Fruit fly (Drosophila melanogaster) whole organism, embryonic: ENCODE data around the gene CG8671.
A peak's percentile ranks its signal among the peaks of the same experiment; 100 is the strongest.

Source experiments
- Abd-B ChIP-seq: fragments of 200-800 bp; sonication (Bioruptor generic); optimal IDR thresholded peaks from 2 replicates; lab custom pipeline; 2018; ENCODE audit warnings: missing biosample characterization, mild to moderate bottlenecking, missing genetic modification characterization, moderate library complexity
- BtbVII ChIP-seq: fragments of 200-800 bp; sonication (Bioruptor generic); optimal IDR thresholded peaks from 3 replicates; lab custom pipeline; 2017; ENCODE audit warnings: missing biosample characterization, mild to moderate bottlenecking, missing genetic modification characterization
- Bteb2 ChIP-seq: fragments of 200-800 bp; sonication (Bioruptor generic); optimal IDR thresholded peaks from 2 replicates; lab custom pipeline; 2016; ENCODE audit warnings: missing biosample characterization, missing genetic modification characterization
- CG12299 ChIP-seq: fragments of 200-800 bp; sonication (Bioruptor generic); optimal IDR thresholded peaks from 2 replicates; lab custom pipeline; 2018; ENCODE audit warnings: missing biosample characterization, mild to moderate bottlenecking, missing genetic modification characterization
- CG12769 ChIP-seq: fragments of 200-800 bp; sonication (Bioruptor generic); optimal IDR thresholded peaks from 2 replicates; lab custom pipeline; 2019; ENCODE audit warnings: missing biosample characterization, mild to moderate bottlenecking, missing genetic modification characterization, moderate library complexity
- CG12942 ChIP-seq: fragments of 200-800 bp; sonication (Bioruptor generic); optimal IDR thresholded peaks from 3 replicates; lab custom pipeline; 2016; ENCODE audit warnings: missing biosample characterization, missing genetic modification characterization
- CG15269 ChIP-seq: fragments of 200-800 bp; sonication (Bioruptor generic); optimal IDR thresholded peaks from 2 replicates; lab custom pipeline; 2018; ENCODE audit warnings: missing biosample characterization, mild to moderate bottlenecking, missing genetic modification characterization, moderate library complexity
- CG16779 ChIP-seq: fragments of 200-800 bp; sonication (Bioruptor generic); IDR thresholded peaks from 2 replicates; pipeline ENCODE4 v1.3.6; 2022; ENCODE audit warnings: missing biosample characterization, missing genetic modification characterization
- CG17359 ChIP-seq: fragments of 200-800 bp; sonication (Bioruptor generic); optimal IDR thresholded peaks from 3 replicates; lab custom pipeline; 2018; ENCODE audit warnings: missing biosample characterization, mild to moderate bottlenecking, missing genetic modification characterization, moderate library complexity
- CG17612 ChIP-seq: fragments of 200-800 bp; sonication (Bioruptor generic); IDR thresholded peaks from 2 replicates; pipeline ENCODE4 v1.3.6; 2022; ENCODE audit warnings: missing biosample characterization, missing genetic modification characterization
- CG18619 ChIP-seq: fragments of 200-800 bp; sonication (Bioruptor generic); optimal IDR thresholded peaks from 3 replicates; lab custom pipeline; 2017; ENCODE audit warnings: missing biosample characterization, mild to moderate bottlenecking, missing genetic modification characterization
- CG2120 ChIP-seq: fragments of 200-800 bp; sonication (Bioruptor generic); optimal IDR thresholded peaks from 3 replicates; lab custom pipeline; 2016; ENCODE audit warnings: missing biosample characterization, missing genetic modification characterization
- CG30020 ChIP-seq: fragments of 200-800 bp; optimal IDR thresholded peaks from 2 replicates; lab custom pipeline; 2019; ENCODE audit warnings: missing biosample characterization, mild to moderate bottlenecking, missing genetic modification characterization, moderate library complexity
- CG3163 ChIP-seq: fragments of 200-800 bp; sonication (Bioruptor generic); optimal IDR thresholded peaks from 3 replicates; lab custom pipeline; 2016; ENCODE audit warnings: missing biosample characterization, missing genetic modification characterization
- CG3838 ChIP-seq: fragments of 200-800 bp; sonication (Bioruptor generic); optimal IDR thresholded peaks from 3 replicates; lab custom pipeline; 2016; ENCODE audit warnings: missing biosample characterization, missing genetic modification characterization
- CG5953 ChIP-seq: fragments of 200-800 bp; sonication (Bioruptor generic); IDR thresholded peaks from 2 replicates; pipeline ENCODE4 v1.3.6; 2022; ENCODE audit warnings: missing biosample characterization, missing genetic modification characterization
- CG7839 ChIP-seq: fragments of 200-800 bp; sonication (Bioruptor generic); optimal IDR thresholded peaks from 3 replicates; lab custom pipeline; 2018; ENCODE audit warnings: missing biosample characterization, mild to moderate bottlenecking, missing genetic modification characterization, moderate library complexity
- CG8924 ChIP-seq: fragments of 200-800 bp; optimal IDR thresholded peaks from 3 replicates; lab custom pipeline; 2019; ENCODE audit warnings: missing biosample characterization, mild to moderate bottlenecking, missing genetic modification characterization, moderate library complexity
- CG8944 ChIP-seq: fragments of 200-800 bp; sonication (Bioruptor generic); optimal IDR thresholded peaks from 3 replicates; lab custom pipeline; 2016; ENCODE audit warnings: missing biosample characterization, missing genetic modification characterization
- Camta ChIP-seq: fragments of 200-800 bp; sonication (Bioruptor generic); optimal IDR thresholded peaks from 2 replicates; lab custom pipeline; 2016; ENCODE audit warnings: missing biosample characterization, missing genetic modification characterization
- HLH3B ChIP-seq: fragments of 200-800 bp; sonication (Bioruptor generic); IDR thresholded peaks from 2 replicates; pipeline ENCODE4 v1.3.6; 2022; ENCODE audit warnings: missing biosample characterization, missing genetic modification characterization
- Hand ChIP-seq: fragments of 200-800 bp; sonication (Bioruptor generic); optimal IDR thresholded peaks from 2 replicates; lab custom pipeline; 2017; ENCODE audit warnings: mild to moderate bottlenecking, missing biosample characterization, missing genetic modification reagents, missing genetic modification characterization
- MESR4 ChIP-seq: fragments of 200-800 bp; sonication (Bioruptor generic); optimal IDR thresholded peaks from 2 replicates; lab custom pipeline; 2018; ENCODE audit warnings: missing biosample characterization, mild to moderate bottlenecking, missing genetic modification characterization, moderate library complexity
- MTF-1 ChIP-seq: fragments of 200-800 bp; sonication (Bioruptor generic); optimal IDR thresholded peaks from 2 replicates; lab custom pipeline; 2018; ENCODE audit warnings: missing biosample characterization, mild to moderate bottlenecking, missing genetic modification characterization, borderline replicate concordance
- Mad ChIP-seq: fragments of 200-800 bp; sonication (Bioruptor generic); optimal IDR thresholded peaks from 2 replicates; lab custom pipeline; 2016; ENCODE audit warnings: missing biosample characterization, missing genetic modification characterization
- Max ChIP-seq: fragments of 200-800 bp; sonication (Bioruptor generic); optimal IDR thresholded peaks from 2 replicates; lab custom pipeline; 2016; ENCODE audit warnings: missing biosample characterization, mild to moderate bottlenecking, missing genetic modification characterization
- Rfx ChIP-seq: fragments of 200-800 bp; sonication (Bioruptor generic); IDR thresholded peaks from 2 replicates; pipeline ENCODE4 v1.3.6; 2022; ENCODE audit warnings: missing biosample characterization, missing genetic modification characterization
- Sox100B ChIP-seq: fragments of 200-800 bp; sonication (Bioruptor generic); optimal IDR thresholded peaks from 3 replicates; lab custom pipeline; 2018; ENCODE audit warnings: missing biosample characterization, mild to moderate bottlenecking, missing genetic modification characterization
- Trl ChIP-seq, 3 experiments: fragments of >200 bp in 2 of 3; fragments of 200-800 bp in 1 of 3; sonication (Bioruptor generic) in 1 of 3; optimal IDR thresholded peaks; 2 replicates in 1 of 3; 3 replicates in 2 of 3; lab custom pipeline; 2016 to 2017; ENCODE audit warnings: missing biosample characterization in 1 of 3, missing genetic modification characterization in 1 of 3
- YL-1 ChIP-seq: fragments of 200-800 bp; sonication (Bioruptor generic); optimal IDR thresholded peaks from 3 replicates; lab custom pipeline; 2017; ENCODE audit warnings: missing biosample characterization, mild to moderate bottlenecking, missing genetic modification characterization
- bigmax ChIP-seq: fragments of 200-800 bp; sonication (Bioruptor generic); optimal IDR thresholded peaks from 2 replicates; lab custom pipeline; 2018; ENCODE audit warnings: missing biosample characterization, mild to moderate bottlenecking, missing genetic modification characterization
- cwo ChIP-seq: fragments of 200-800 bp; sonication (Bioruptor generic); optimal IDR thresholded peaks from 3 replicates; lab custom pipeline; 2017; ENCODE audit warnings: missing biosample characterization, missing genetic modification characterization, mild to moderate bottlenecking, moderate library complexity, missing genetic modification reagents
- dmrt11E ChIP-seq: fragments of 200-800 bp; sonication (Bioruptor generic); optimal IDR thresholded peaks from 3 replicates; lab custom pipeline; 2018; ENCODE audit warnings: missing biosample characterization, mild to moderate bottlenecking, missing genetic modification characterization, moderate library complexity
- gsb-n ChIP-seq: fragments of 200-800 bp; sonication (Bioruptor generic); optimal IDR thresholded peaks from 3 replicates; lab custom pipeline; 2018; ENCODE audit warnings: missing biosample characterization, mild to moderate bottlenecking, missing genetic modification characterization
- inv ChIP-seq: fragments of 200-800 bp; sonication (Bioruptor generic); IDR thresholded peaks from 2 replicates; pipeline ENCODE4 v1.3.6; 2022; ENCODE audit warnings: missing biosample characterization, missing genetic modification characterization; ENCODE audit not compliant: partially characterized antibody
- jumu ChIP-seq: fragments of 200-800 bp; sonication (Bioruptor generic); optimal IDR thresholded peaks from 3 replicates; lab custom pipeline; 2016; ENCODE audit warnings: missing biosample characterization, missing genetic modification characterization
- kni ChIP-seq: fragments of 200-800 bp; sonication (Bioruptor generic); optimal IDR thresholded peaks from 3 replicates; lab custom pipeline; 2017; ENCODE audit warnings: mild to moderate bottlenecking, missing biosample characterization, missing genetic modification reagents, missing genetic modification characterization
- maf-S ChIP-seq: fragments of 200-800 bp; sonication (Bioruptor generic); optimal IDR thresholded peaks from 2 replicates; lab custom pipeline; 2016; ENCODE audit warnings: missing biosample characterization, missing genetic modification characterization
- pho ChIP-seq: fragments of 200-800 bp; sonication (Bioruptor generic); optimal IDR thresholded peaks from 2 replicates; lab custom pipeline; 2016; ENCODE audit warnings: missing biosample characterization, missing genetic modification characterization
- prd ChIP-seq, 3 experiments: fragments of >200 bp in 2 of 3; fragments of 200-800 bp in 1 of 3; sonication (Bioruptor generic) in 1 of 3; optimal IDR thresholded peaks in 2 of 3; IDR thresholded peaks in 1 of 3; 2 replicates in 2 of 3; 3 replicates in 1 of 3; pipeline versions ENCODE4 v1.3.6 to Lab custom; 2017 to 2022; ENCODE audit warnings: missing biosample characterization in 1 of 3, missing genetic modification characterization in 1 of 3
- pros ChIP-seq: fragments of 200-800 bp; sonication (Bioruptor generic); optimal IDR thresholded peaks from 3 replicates; lab custom pipeline; 2019; ENCODE audit warnings: missing biosample characterization, mild to moderate bottlenecking, missing genetic modification characterization, moderate library complexity
- pum ChIP-seq: fragments of 200-800 bp; sonication (Bioruptor generic); optimal IDR thresholded peaks from 2 replicates; lab custom pipeline; 2016; ENCODE audit warnings: missing biosample characterization, missing genetic modification characterization
- repo ChIP-seq: fragments of 200-800 bp; sonication (Bioruptor generic); optimal IDR thresholded peaks from 2 replicates; lab custom pipeline; 2016; ENCODE audit warnings: missing biosample characterization, missing genetic modification characterization
- ro ChIP-seq: fragments of 200-800 bp; sonication (Bioruptor generic); IDR thresholded peaks from 2 replicates; pipeline ENCODE4 v1.3.6; 2022; ENCODE audit warnings: missing biosample characterization, missing genetic modification characterization
- scrt ChIP-seq: fragments of 200-800 bp; sonication (Bioruptor generic); optimal IDR thresholded peaks from 2 replicates; lab custom pipeline; 2018; ENCODE audit warnings: missing biosample characterization, mild to moderate bottlenecking, missing genetic modification characterization, moderate library complexity
- tgo ChIP-seq: fragments of 200-800 bp; sonication (Bioruptor generic); IDR thresholded peaks from 3 replicates; pipeline ENCODE4 v1.3.6; 2022; ENCODE audit warnings: missing biosample characterization, missing genetic modification characterization
- tll ChIP-seq, 2 experiments: fragments of 200-800 bp in 1 of 2; fragments of >200 bp in 1 of 2; sonication (Bioruptor generic) in 1 of 2; optimal IDR thresholded peaks; 2 replicates each; lab custom pipeline; 2017 to 2019; ENCODE audit warnings: missing biosample characterization in 2 of 2, missing genetic modification characterization in 2 of 2, mild to moderate bottlenecking in 1 of 2, moderate library complexity in 1 of 2
- vfl ChIP-seq: fragments of 200-800 bp; sonication (Bioruptor generic); optimal IDR thresholded peaks from 2 replicates; lab custom pipeline; 2016; ENCODE audit warnings: missing biosample characterization, missing genetic modification characterization

CG8671 gene

DNA sequence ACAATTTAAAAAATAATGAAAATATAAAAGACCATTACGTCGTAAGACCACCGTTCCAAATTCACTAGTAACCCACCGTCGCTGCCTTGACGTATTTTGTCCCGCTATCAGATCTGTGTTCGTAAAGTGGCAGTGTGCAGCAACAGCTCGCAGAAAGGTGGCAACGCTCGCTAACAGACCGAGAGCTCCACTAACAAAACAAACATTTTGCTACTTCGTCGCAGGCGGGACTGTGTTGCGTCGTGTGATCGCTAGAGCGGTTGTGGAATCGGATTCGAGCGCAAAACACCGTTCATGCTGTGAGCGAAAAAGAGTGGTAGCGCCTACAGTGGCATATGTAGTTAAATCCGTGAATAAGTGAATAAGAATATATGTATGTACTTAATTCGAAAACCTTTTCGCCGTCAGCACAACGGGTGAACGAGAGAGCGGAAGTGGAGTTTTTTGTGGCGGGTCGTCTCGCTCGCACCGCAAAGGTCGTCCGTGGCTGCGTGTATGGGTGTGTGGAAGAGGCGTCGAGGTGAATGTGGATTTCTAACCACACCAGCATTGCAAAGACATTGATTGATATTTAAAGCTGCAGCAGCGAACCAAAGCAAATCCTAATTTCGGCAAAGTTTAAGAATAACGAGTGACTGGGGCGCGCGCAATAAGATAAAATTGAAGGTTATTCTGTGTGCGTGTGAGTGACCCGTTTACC is 25.6 kb upstream of the CG8671 start, which contains the start of gene Hr39 (continued):
- TF ChIP-seq bigmax (GFP tag; lab: Kevin White, UChicago) = peak; percentile 73
- TF ChIP-seq CG17612 (GFP tag; lab: Robert Waterston, UW) = no peak
- no peak for TF ChIP-seq CG16779 (GFP tag; lab: Robert Waterston, UW)
- TF ChIP-seq Camta (GFP tag; lab: Kevin White, UChicago) = peak; percentile 17
- TF ChIP-seq CG8944 = no peak
- peak; percentile 58 for TF ChIP-seq CG8924
- peak; percentile 48 for TF ChIP-seq CG18619 (GFP tag; lab: Kevin White, UChicago)
- TF ChIP-seq pros (GFP tag; lab: Kevin White, UChicago) = no peak
- TF ChIP-seq Trl (optimal IDR thresholded peaks at IDR 0.05; lab: Kevin White, UChicago) = no peak
- no peak for TF ChIP-seq Trl (GFP tag; optimal IDR thresholded peaks at IDR 0.05; lab: Kevin White, UChicago)
- peak; percentile 40 for TF ChIP-seq cwo (GFP tag; lab: Kevin White, UChicago)
- peak; percentile 54 for TF ChIP-seq scrt (GFP tag; lab: Kevin White, UChicago)
- TF ChIP-seq CG30020 (tag; lab: Kevin White, UChicago) = peak; percentile 99
- TF ChIP-seq CG3838 = peak; percentile 97
- TF ChIP-seq HLH3B = no peak
- TF ChIP-seq inv (GFP tag; lab: Robert Waterston, UW) = no peak
- peak; percentile 28 for TF ChIP-seq CG15269 (tag; lab: Kevin White, UChicago)
- peak; percentile 0 for TF ChIP-seq maf-S
- peak; percentile 2 for TF ChIP-seq pum (GFP tag; lab: Kevin White, UChicago)
- no peak for TF ChIP-seq Hand
- no peak for TF ChIP-seq Rfx (GFP tag; lab: Robert Waterston, UW)
- TF ChIP-seq vfl (GFP tag; lab: Kevin White, UChicago) = peak; percentile 21
- no peak for TF ChIP-seq prd (optimal IDR thresholded peaks at IDR 0.05; lab: Kevin White, UChicago)
- TF ChIP-seq prd (GFP tag; IDR thresholded peaks at IDR 0.05; lab: Robert Waterston, UW) = no peak
- no peak for TF ChIP-seq CG17359 (tag; lab: Kevin White, UChicago)
- peak; percentile 3 for TF ChIP-seq Sox100B (GFP tag; lab: Kevin White, UChicago)
- peak; percentile 52 for TF ChIP-seq MTF-1 (GFP tag; lab: Kevin White, UChicago)
- TF ChIP-seq CG5953 = no peak
- TF ChIP-seq Bteb2 = peak; percentile 13
- TF ChIP-seq repo (GFP tag; lab: Kevin White, UChicago) = no peak
- TF ChIP-seq CG2120 (GFP tag; lab: Kevin White, UChicago) = peak; percentile 14
- peak; percentile 16 for TF ChIP-seq pho (GFP tag; lab: Kevin White, UChicago)
- peak; percentile 17 for TF ChIP-seq Max (GFP tag; lab: Kevin White, UChicago)
- no peak for TF ChIP-seq tgo (GFP tag; lab: Robert Waterston, UW)
- TF ChIP-seq CG3163 = peak; percentile 27
- peak; percentile 57 for TF ChIP-seq Abd-B (GFP tag; lab: Kevin White, UChicago)
- peak; percentile 45 for TF ChIP-seq CG12769 (tag; lab: Kevin White, UChicago)
- TF ChIP-seq jumu (GFP tag; lab: Kevin White, UChicago) = peak; percentile 56
- TF ChIP-seq kni (GFP tag; lab: Kevin White, UChicago) = peak; percentile 84
- TF ChIP-seq MESR4 (GFP tag; lab: Kevin White, UChicago) = peak; percentile 78
- no peak for TF ChIP-seq ro (GFP tag; lab: Robert Waterston, UW)
- TF ChIP-seq YL-1 (GFP tag; lab: Kevin White, UChicago) = peak; percentile 23
- no peak for TF ChIP-seq tll (GFP tag; optimal IDR thresholded peaks at IDR 0.05; lab: Kevin White, UChicago)
- TF ChIP-seq gsb-n (tag; lab: Kevin White, UChicago) = no peak
- TF ChIP-seq CG7839 (tag; lab: Kevin White, UChicago) = peak; percentile 14
- peak; percentile 9 for TF ChIP-seq CG12299 (tag; lab: Kevin White, UChicago)
- TF ChIP-seq CG12942 (GFP tag; lab: Kevin White, UChicago) = peak; percentile 12
- no peak for TF ChIP-seq dmrt11E
- TF ChIP-seq Mad (GFP tag; lab: Kevin White, UChicago) = peak; percentile 57
- peak; percentile 40 for TF ChIP-seq BtbVII
